Worm (Caenorhabditis elegans) whole organism, young adult: ENCODE data around the gene rft-1.

ENCODE experiments used
- bed-1 ChIP-seq: fragments of 200-800 bp; sonication (Bioruptor generic); IDR thresholded peaks from 2 replicates; pipeline ENCODE4 v1.3.6; 2022; ENCODE audit warnings: missing genetic modification reagents, missing genetic modification characterization, missing compliant biosample characterization
- hlh-12 ChIP-seq: sonication (generic microtip); optimal IDR thresholded peaks from 2 replicates; lab custom pipeline; 2016; ENCODE audit warnings: missing genetic modification characterization, missing compliant biosample characterization
- let-607 ChIP-seq, 2 experiments: fragments of 200-800 bp in 1 of 2; sonication (Bioruptor generic) in 1 of 2; sonication (generic microtip) in 1 of 2; optimal IDR thresholded peaks; 2 replicates each; lab custom pipeline; 2016 to 2018; ENCODE audit warnings: mild to moderate bottlenecking in 2 of 2, missing compliant biosample characterization in 2 of 2, missing genetic modification characterization in 2 of 2, moderate library complexity in 2 of 2, missing genotype in 1 of 2
- unc-62 ChIP-seq: fragments of 150-350 bp; optimal IDR thresholded peaks from 2 replicates; lab custom pipeline; 2014; ENCODE audit warnings: missing biosample characterization, missing genetic modification reagents, missing genetic modification characterization

DNA sequence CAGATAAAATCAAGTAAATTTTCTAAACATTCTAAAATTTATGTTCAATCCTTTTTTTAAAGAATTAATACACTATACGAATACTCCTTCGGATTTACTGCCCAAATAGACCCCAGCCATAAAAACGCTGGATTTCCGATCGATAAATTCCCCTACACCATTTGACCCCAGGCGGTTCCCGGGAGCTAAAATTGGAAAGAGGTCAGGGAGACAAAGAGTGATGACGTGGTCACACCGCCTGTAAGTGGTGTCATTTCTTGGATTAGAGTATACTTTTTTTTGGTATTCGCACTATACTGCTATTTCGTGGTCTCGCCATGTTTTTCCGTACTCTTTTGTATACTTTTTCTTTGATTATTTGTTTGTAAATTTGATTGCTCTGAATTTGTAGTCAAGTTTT is 44.9 kb upstream of the rft-1 start:
- TF ChIP-seq let-607 (tag; optimal IDR thresholded peaks at IDR 0.05; lab: Kevin White, UChicago): no peak
- TF ChIP-seq unc-62 (GFP tag; lab: Kevin White, UChicago): no peak
- TF ChIP-seq hlh-12: no peak
- no peak for TF ChIP-seq bed-1 (GFP tag; lab: Robert Waterston, UW)
